Worm (Caenorhabditis elegans): ENCODE results near the gene srh-18.

srh-18 gene

DNA sequence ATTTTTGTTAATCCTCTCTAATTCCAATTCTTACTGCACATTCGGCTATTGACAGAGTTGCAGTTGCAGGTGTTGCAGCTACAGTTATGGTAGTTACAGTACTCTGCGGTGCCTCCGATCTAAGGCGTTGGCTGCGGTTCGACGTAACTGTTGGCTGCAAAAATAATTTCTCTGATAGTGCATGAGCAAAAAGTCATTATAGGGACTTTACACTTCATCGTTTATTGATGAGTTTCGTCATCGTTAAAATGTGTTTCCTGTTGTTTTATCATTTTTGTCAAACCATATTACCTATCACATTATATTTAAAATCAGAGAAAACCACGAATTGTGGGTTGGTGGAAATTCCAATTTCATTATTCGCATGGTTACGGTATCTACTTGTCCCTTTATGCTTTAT is 43.6 kb upstream of the srh-18 start (continued):
- peak; percentile 64 for TF ChIP-seq dmd-6 (GFP tag; IDR thresholded peaks at IDR 0.05)
- no peak for TF ChIP-seq Y105C5A.15 (GFP tag; IDR thresholded peaks at IDR 0.05)
- no peak for TF ChIP-seq dmd-8 (GFP tag; IDR thresholded peaks at IDR 0.05)
- no peak for TF ChIP-seq zag-1 (tag; optimal IDR thresholded peaks at IDR 0.05)
- TF ChIP-seq lin-1 (GFP tag; IDR thresholded peaks at IDR 0.05), result no peak
- TF ChIP-seq F37D6.2 (tag; optimal IDR thresholded peaks at IDR 0.05), result no peak
- TF ChIP-seq aha-1 (tag), result no peak

DNA sequence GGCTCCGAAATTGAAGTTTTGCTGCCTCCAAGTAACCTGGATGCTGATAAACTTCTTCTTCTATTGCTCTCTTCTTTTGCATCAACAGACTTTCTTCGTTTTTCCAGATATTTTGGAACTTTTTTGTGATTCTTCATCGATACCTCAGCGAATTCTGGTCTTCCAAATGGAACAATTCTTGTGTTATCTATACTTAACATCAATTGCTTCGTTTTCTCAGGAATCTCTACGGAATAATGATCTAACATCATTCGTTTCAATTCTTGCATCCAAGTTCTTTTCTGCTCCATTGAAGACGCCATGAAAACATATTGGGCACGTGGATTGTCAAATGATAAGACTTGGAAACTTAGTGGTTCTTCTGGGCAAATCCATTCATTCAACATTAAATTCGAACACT is 42.3 kb upstream of the srh-18 start, which contains the start of gene F32F2.4:
Gene F32F2.4, plus strand, starts transcription at position 301 of the 400 bp plus-strand sequence.
- TF ChIP-seq Y5F2A.4 (GFP tag; optimal IDR thresholded peaks at IDR 0.05) (no peak), F49E8.2 (tag; optimal IDR thresholded peaks at IDR 0.05; ENCODE audit: borderline replicate concordance) (no peak), nhr-76 (tag; optimal IDR thresholded peaks at IDR 0.05) (no peak), hlh-30 (tag; optimal IDR thresholded peaks at IDR 0.05; ENCODE audit: insufficient read depth) (no peak), zag-1 (tag; optimal IDR thresholded peaks at IDR 0.05) (no peak), nhr-11 (tag; optimal IDR thresholded peaks at IDR 0.05) (no peak), T20F7.1 (GFP tag; optimal IDR thresholded peaks at IDR 0.05) (no peak), skn-1 (tag; optimal IDR thresholded peaks at IDR 0.05) (no peak), nhr-10 (tag; optimal IDR thresholded peaks at IDR 0.05) (no peak), jun-1 (tag; optimal IDR thresholded peaks at IDR 0.05) (no peak), tra-1 (GFP tag; IDR thresholded peaks at IDR 0.05) (no peak), arid-1 (GFP tag; conservative IDR thresholded peaks at IDR 0.05) (no peak), zfp-2 (tag; optimal IDR thresholded peaks at IDR 0.05) (no peak), set-16 (GFP tag; IDR thresholded peaks at IDR 0.05) (no peak), ceh-20 (GFP tag; IDR thresholded peaks at IDR 0.05) (no peak), Y105C5A.15 (GFP tag; IDR thresholded peaks at IDR 0.05) (no peak), daf-12 (tag; optimal IDR thresholded peaks at IDR 0.05) (no peak), mxl-3 (GFP tag; optimal IDR thresholded peaks at IDR 0.05) (no peak), D1046.2 (GFP tag; IDR thresholded peaks at IDR 0.05) (no peak)

DNA sequence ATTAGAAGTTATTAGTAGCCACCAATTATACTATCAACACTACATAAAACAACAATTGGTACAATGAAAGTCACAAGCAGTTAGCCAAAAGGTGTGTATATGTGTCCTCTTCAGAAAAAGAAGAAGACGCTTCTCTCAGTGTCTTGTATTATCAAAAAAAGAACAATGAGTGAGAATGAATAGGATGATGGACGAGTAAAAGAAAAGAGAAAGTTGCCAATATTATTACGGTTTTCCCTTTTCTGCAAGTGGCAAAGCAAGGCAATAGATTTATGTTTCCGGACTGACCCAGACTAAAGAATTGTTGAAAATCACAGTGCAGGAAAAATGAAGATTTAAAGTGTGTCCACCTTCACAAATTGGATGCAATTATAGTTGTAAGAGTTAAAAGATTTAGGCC is 37.9 kb upstream of the srh-18 start:
- no peak for TF ChIP-seq lsy-2 (tag; optimal IDR thresholded peaks at IDR 0.05)
- no peak for TF ChIP-seq spr-1 (tag; optimal IDR thresholded peaks at IDR 0.05)
- TF ChIP-seq nhr-28 (tag; optimal IDR thresholded peaks at IDR 0.05), result peak; percentile 31
- no peak for TF ChIP-seq Y5F2A.4 (GFP tag; optimal IDR thresholded peaks at IDR 0.05)
- no peak for TF ChIP-seq F44E2.7 (GFP tag; IDR thresholded peaks at IDR 0.05)
- no peak for TF ChIP-seq arid-1 (GFP tag; conservative IDR thresholded peaks at IDR 0.05)
- no peak for TF ChIP-seq madf-9 (GFP tag; conservative IDR thresholded peaks at IDR 0.05)

DNA sequence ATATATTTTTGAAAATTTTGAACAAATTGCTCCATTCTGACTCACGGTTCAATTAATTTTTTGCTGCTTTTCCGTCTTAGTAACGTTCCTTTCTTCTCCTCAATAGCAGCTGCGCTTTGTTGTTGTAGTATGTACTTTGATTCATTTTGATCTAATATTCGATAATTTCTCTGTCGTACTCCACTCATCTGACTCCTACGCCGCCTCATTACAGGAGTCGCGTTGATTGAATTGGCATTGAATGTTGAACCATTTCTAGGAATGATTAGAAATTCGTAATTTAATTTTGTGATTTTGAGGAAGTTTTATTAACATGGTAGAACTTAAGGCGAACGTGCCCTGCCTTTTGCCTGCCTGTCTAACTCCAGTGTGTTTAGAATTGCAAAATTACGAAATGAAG is 35.3 kb upstream of the srh-18 start:
- TF ChIP-seq aha-1 (tag), result no peak

DNA sequence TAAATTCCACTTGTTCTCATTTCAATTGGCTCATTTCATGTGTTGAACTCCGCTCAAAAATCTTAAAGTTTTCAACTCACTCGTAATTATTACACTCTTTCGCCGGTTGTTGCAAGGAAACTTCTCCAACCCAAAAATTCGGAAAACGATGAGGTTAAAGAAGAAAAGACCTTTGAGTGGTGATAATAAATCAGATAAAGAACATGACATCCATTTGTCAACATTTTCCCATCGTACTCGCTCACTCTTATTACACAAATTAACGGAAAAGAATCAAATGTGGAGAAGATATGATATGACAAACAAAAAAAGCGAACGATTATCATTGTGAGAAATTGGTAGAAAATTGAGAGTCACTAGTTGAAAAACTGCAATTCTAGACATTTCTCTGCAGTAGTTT is 33.0 kb upstream of the srh-18 start:
- TF ChIP-seq nhr-28 (tag; optimal IDR thresholded peaks at IDR 0.05) (peak; percentile 33), egl-27 (tag; optimal IDR thresholded peaks at IDR 0.05) (no peak), nhr-11 (tag; optimal IDR thresholded peaks at IDR 0.05) (peak; percentile 27)

DNA sequence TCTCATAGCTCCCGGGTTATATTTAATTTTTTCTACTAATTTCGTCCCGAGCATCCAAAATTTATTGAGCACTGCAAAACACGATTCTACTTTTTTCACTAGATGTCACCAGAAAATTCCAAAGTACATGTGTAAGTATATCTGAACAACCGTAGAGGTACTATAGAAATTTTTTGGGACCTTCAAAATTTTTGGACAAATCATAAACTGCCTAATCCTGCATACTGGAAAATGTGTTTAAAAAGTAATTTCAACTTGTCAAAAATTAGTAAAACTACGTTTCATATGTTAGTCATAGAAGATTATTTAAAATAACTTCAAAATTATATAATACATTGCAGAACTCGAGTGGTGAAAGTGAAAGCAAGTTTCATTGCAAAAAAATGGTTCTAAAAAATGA is 31.7 kb upstream of the srh-18 start:
- TF ChIP-seq nhr-102 (tag; optimal IDR thresholded peaks at IDR 0.05) (no peak), aha-1 (tag) (peak; percentile 91)

DNA sequence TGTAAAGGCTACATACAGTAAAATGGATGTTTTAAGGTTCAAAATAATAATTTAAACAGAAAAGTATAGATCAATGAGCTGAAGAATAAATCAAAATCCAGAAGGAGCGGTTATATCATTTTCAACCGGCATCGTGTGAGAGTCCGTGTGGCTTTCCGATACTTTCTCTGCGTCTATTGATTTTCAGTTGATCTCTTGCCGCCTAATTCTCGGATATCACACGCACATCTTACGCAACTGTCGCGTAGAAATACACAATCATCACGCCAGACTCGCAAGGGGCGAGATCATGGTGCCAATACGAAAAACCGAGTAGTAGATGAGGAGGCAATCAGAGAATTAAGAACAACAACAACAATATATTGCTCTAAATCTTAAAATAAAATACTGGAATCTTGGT is 29.4 kb upstream of the srh-18 start:
- TF ChIP-seq daf-16 (GFP tag; optimal IDR thresholded peaks at IDR 0.05), result peak in 1 of 2 experiments; percentile 36
- TF ChIP-seq daf-16 (tag; optimal IDR thresholded peaks at IDR 0.05), result no peak
- TF ChIP-seq daf-19 (GFP tag; conservative IDR thresholded peaks at IDR 0.05), result no peak
- TF ChIP-seq skn-1 (tag; optimal IDR thresholded peaks at IDR 0.05), result no peak
- no peak for TF ChIP-seq zip-2 (tag; optimal IDR thresholded peaks at IDR 0.05)
- no peak for TF ChIP-seq zag-1 (tag; optimal IDR thresholded peaks at IDR 0.05)
- no peak for TF ChIP-seq tra-1 (GFP tag; IDR thresholded peaks at IDR 0.05)
